Worm (Caenorhabditis elegans) whole organism, L4 larva: ENCODE measurements around the gene dgk-4.

Source experiments
- ama-1 ChIP-seq: fragments of 150-350 bp; optimal IDR thresholded peaks from 2 replicates; lab custom pipeline; 2014; ENCODE audit warnings: inconsistent platforms, mixed read lengths
- hlh-30 ChIP-seq: sonication (generic microtip); optimal IDR thresholded peaks from 2 replicates; lab custom pipeline; 2017; ENCODE audit warnings: antibody characterized with exemption, mild to moderate bottlenecking, missing genetic modification characterization, missing compliant biosample characterization; ENCODE audit not compliant: insufficient read depth
- lir-3 ChIP-seq: sonication (generic microtip); optimal IDR thresholded peaks from 2 replicates; lab custom pipeline; 2016; ENCODE audit warnings: mild to moderate bottlenecking, missing genetic modification characterization, missing compliant biosample characterization
- mep-1 ChIP-seq: fragments of 150-350 bp; sonication (generic microtip); optimal IDR thresholded peaks from 3 replicates; lab custom pipeline; 2014; ENCODE audit warnings: missing biosample characterization, missing genetic modification characterization
- nhr-102 ChIP-seq: sonication (generic microtip); optimal IDR thresholded peaks from 2 replicates; lab custom pipeline; 2016; ENCODE audit warnings: mild to moderate bottlenecking, missing genetic modification characterization, moderate library complexity, missing compliant biosample characterization
- nhr-28 ChIP-seq: fragments of 150-350 bp; optimal IDR thresholded peaks from 2 replicates; lab custom pipeline; 2014; ENCODE audit warnings: missing biosample characterization, missing genetic modification characterization
- nhr-6 ChIP-seq: fragments of 150-350 bp; optimal IDR thresholded peaks from 2 replicates; lab custom pipeline; 2014; ENCODE audit warnings: missing biosample characterization, missing genetic modification characterization
- nhr-77 ChIP-seq: fragments of 150-350 bp; optimal IDR thresholded peaks from 2 replicates; lab custom pipeline; 2014; ENCODE audit warnings: missing biosample characterization, missing genetic modification characterization
- unc-130 ChIP-seq: sonication (generic microtip); optimal IDR thresholded peaks from 2 replicates; lab custom pipeline; 2016; ENCODE audit warnings: missing genetic modification reagents, missing genetic modification characterization, missing compliant biosample characterization

- no peak for TF ChIP-seq nhr-102 (tag; lab: Kevin White, UChicago)
- no peak for TF ChIP-seq hlh-30 (tag; lab: Kevin White, UChicago)
- TF ChIP-seq nhr-28 (tag; lab: Kevin White, UChicago), result no peak
- TF ChIP-seq lir-3 (tag; lab: Kevin White, UChicago), result no peak
- TF ChIP-seq mep-1 (tag; lab: Kevin White, UChicago), result no peak
- no peak for TF ChIP-seq nhr-6 (tag; lab: Kevin White, UChicago)
- no peak for TF ChIP-seq ama-1
- no peak for TF ChIP-seq unc-130
- TF ChIP-seq nhr-77 (tag; lab: Kevin White, UChicago), result no peak
These were observed 55.8 kb downstream of the dgk-4 start for ce11 chrIV:8686966-8687365.
